Fruit fly (Drosophila melanogaster) whole organism: ENCODE measurements around the gene CG34404.

Experiments used
- Dll ChIP-seq: fragments of >200 bp; optimal IDR thresholded peaks from 2 replicates; lab custom pipeline; 2017
- usp ChIP-seq: fragments of >200 bp; optimal IDR thresholded peaks from 2 replicates; lab custom pipeline; 2017; ENCODE audit warnings: missing biosample characterization, missing genetic modification characterization, mixed read lengths

dm6 chr3R:15332994-15333393, 34.5 kb downstream of the CG34404 start, which contains the start of the genes Fkbp39 and Cyfip:
- TF ChIP-seq usp (no peak), Dll (lab: Kevin White, UChicago) (no peak)
